Worm (Caenorhabditis elegans) whole organism, young adult: ENCODE measurements around the gene ZC190.7.
"Not testable (repeated sequence)": the region's sequence is repeated elsewhere in the genome, so short reads cannot be mapped to it uniquely, and the experiment has no call there.

Experiments used
- F10E7.11 ChIP-seq: sonication (generic microtip); optimal IDR thresholded peaks from 2 replicates; lab custom pipeline; 2017; ENCODE audit warnings: mild to moderate bottlenecking, missing genetic modification characterization, moderate library complexity, missing compliant biosample characterization
- F22D6.2 ChIP-seq: sonication (generic microtip); optimal IDR thresholded peaks from 2 replicates; lab custom pipeline; 2016; ENCODE audit warnings: mild to moderate bottlenecking, missing genetic modification characterization, missing compliant biosample characterization
- F39B2.1 ChIP-seq: fragments of 200-800 bp; sonication (Bioruptor generic); IDR thresholded peaks from 2 replicates; pipeline ENCODE4 v1.3.6; 2022; ENCODE audit warnings: missing genetic modification reagents, missing genetic modification characterization, missing compliant biosample characterization
- K12H6.12 ChIP-seq: fragments of 200-800 bp; sonication (Bioruptor generic); optimal IDR thresholded peaks from 2 replicates; lab custom pipeline; 2018; ENCODE audit warnings: mild to moderate bottlenecking, missing genetic modification characterization, missing compliant biosample characterization
- atf-7 ChIP-seq: sonication (generic microtip); optimal IDR thresholded peaks from 2 replicates; lab custom pipeline; 2017; ENCODE audit warnings: mild to moderate bottlenecking, missing genetic modification characterization, missing compliant biosample characterization
- athp-1 ChIP-seq: sonication (generic microtip); optimal IDR thresholded peaks from 2 replicates; lab custom pipeline; 2017; ENCODE audit warnings: mild to moderate bottlenecking, missing genetic modification characterization, missing compliant biosample characterization
- attf-5 ChIP-seq: fragments of 200-800 bp; sonication (Bioruptor generic); optimal IDR thresholded peaks from 2 replicates; lab custom pipeline; 2018; ENCODE audit warnings: mild to moderate bottlenecking, missing genetic modification characterization, missing compliant biosample characterization
- attf-6 ChIP-seq: fragments of 200-800 bp; sonication (Bioruptor generic); IDR thresholded peaks from 2 replicates; pipeline ENCODE4 v1.3.6; 2022; ENCODE audit warnings: missing genetic modification reagents, missing genetic modification characterization, missing compliant biosample characterization
- bed-1 ChIP-seq: fragments of 200-800 bp; sonication (Bioruptor generic); IDR thresholded peaks from 2 replicates; pipeline ENCODE4 v1.3.6; 2022; ENCODE audit warnings: missing genetic modification reagents, missing genetic modification characterization, missing compliant biosample characterization
- bed-2 ChIP-seq: fragments of 200-800 bp; sonication (Bioruptor generic); IDR thresholded peaks from 2 replicates; pipeline ENCODE4 v1.3.6; 2022; ENCODE audit warnings: missing genetic modification reagents, missing genetic modification characterization, missing compliant biosample characterization
- ccch-3 ChIP-seq: fragments of 200-800 bp; sonication (Bioruptor generic); optimal IDR thresholded peaks from 2 replicates; lab custom pipeline; 2018; ENCODE audit warnings: mild to moderate bottlenecking, missing genetic modification characterization, missing compliant biosample characterization
- dpl-1 ChIP-seq: fragments of 150-350 bp; optimal IDR thresholded peaks from 2 replicates; lab custom pipeline; 2014; ENCODE audit warnings: missing biosample characterization, missing genetic modification reagents, missing genetic modification characterization
- efl-1 ChIP-seq: fragments of 150-350 bp; optimal IDR thresholded peaks from 2 replicates; lab custom pipeline; 2014; ENCODE audit warnings: missing biosample characterization, missing genetic modification reagents, missing genetic modification characterization
- egrh-3 ChIP-seq: fragments of 200-800 bp; sonication (Bioruptor generic); IDR thresholded peaks from 2 replicates; pipeline ENCODE4 v1.3.6; 2022; ENCODE audit warnings: missing genetic modification reagents, missing genetic modification characterization, missing compliant biosample characterization
- ets-4 ChIP-seq: fragments of 200-800 bp; sonication (Bioruptor generic); optimal IDR thresholded peaks from 2 replicates; lab custom pipeline; 2018; ENCODE audit warnings: mild to moderate bottlenecking, missing genetic modification characterization, missing compliant biosample characterization
- hmg-1.2 ChIP-seq: fragments of 200-800 bp; sonication (Bioruptor generic); IDR thresholded peaks from 2 replicates; pipeline ENCODE4 v1.3.6; 2022; ENCODE audit warnings: missing genetic modification reagents, missing genetic modification characterization, missing compliant biosample characterization
- hrde-1 ChIP-seq: sonication (generic microtip); optimal IDR thresholded peaks from 2 replicates; lab custom pipeline; 2016; ENCODE audit warnings: missing genetic modification characterization, mild to moderate bottlenecking, missing compliant biosample characterization, moderate library complexity, missing genotype, missing genetic modification reagents, borderline replicate concordance
- hsf-1 ChIP-seq: fragments of 200-800 bp; sonication (Bioruptor generic); IDR thresholded peaks from 2 replicates; pipeline ENCODE4 v1.3.6; 2022; ENCODE audit warnings: missing genetic modification reagents, missing genetic modification characterization, missing compliant biosample characterization
- lag-1 ChIP-seq: fragments of 200-800 bp; sonication (Bioruptor generic); IDR thresholded peaks from 2 replicates; pipeline ENCODE4 v1.3.6; 2022; ENCODE audit warnings: missing genetic modification reagents, missing genetic modification characterization, missing compliant biosample characterization
- lin-40 ChIP-seq: sonication (generic microtip); optimal IDR thresholded peaks from 2 replicates; lab custom pipeline; 2016; ENCODE audit warnings: missing genetic modification characterization, mild to moderate bottlenecking, missing compliant biosample characterization, missing genotype, missing genetic modification reagents
- madf-10 ChIP-seq: sonication (generic microtip); optimal IDR thresholded peaks from 2 replicates; lab custom pipeline; 2016; ENCODE audit warnings: mild to moderate bottlenecking, missing genetic modification characterization, missing compliant biosample characterization
- madf-6 ChIP-seq: fragments of 200-800 bp; sonication (Bioruptor generic); IDR thresholded peaks from 2 replicates; pipeline ENCODE4 v1.3.6; 2022; ENCODE audit warnings: missing genetic modification reagents, missing genetic modification characterization, missing compliant biosample characterization
- madf-8 ChIP-seq: fragments of 200-800 bp; sonication (Bioruptor generic); conservative IDR thresholded peaks from 2 replicates; pipeline ENCODE4 v1.3.6; 2022; ENCODE audit warnings: missing genetic modification reagents, missing genetic modification characterization, missing compliant biosample characterization
- mel-28 ChIP-seq: sonication (generic microtip); optimal IDR thresholded peaks from 2 replicates; lab custom pipeline; 2016; ENCODE audit warnings: borderline replicate concordance, mild to moderate bottlenecking, missing genetic modification characterization, missing compliant biosample characterization
- mes-4 ChIP-seq: sonication (generic microtip); optimal IDR thresholded peaks from 2 replicates; lab custom pipeline; 2016; ENCODE audit warnings: missing genotype, missing genetic modification characterization, missing compliant biosample characterization
- nhr-120 ChIP-seq: fragments of 200-800 bp; sonication (Bioruptor generic); IDR thresholded peaks from 2 replicates; pipeline ENCODE4 v1.3.6; 2022; ENCODE audit warnings: missing genetic modification characterization, missing compliant biosample characterization
- nhr-27 ChIP-seq: fragments of 200-800 bp; sonication (Bioruptor generic); optimal IDR thresholded peaks from 2 replicates; lab custom pipeline; 2018; ENCODE audit warnings: mild to moderate bottlenecking, missing genetic modification characterization, moderate library complexity, missing compliant biosample characterization
- nhr-80 ChIP-seq: sonication (generic microtip); optimal IDR thresholded peaks from 2 replicates; lab custom pipeline; 2016; ENCODE audit warnings: missing genetic modification characterization, missing compliant biosample characterization
- sea-2 ChIP-seq: fragments of 200-800 bp; sonication (Bioruptor generic); IDR thresholded peaks from 2 replicates; pipeline ENCODE4 v1.3.6; 2022; ENCODE audit warnings: missing genetic modification characterization, missing compliant biosample characterization
- snpc-4 ChIP-seq, 5 experiments: fragments of 150-350 bp in 1 of 5; sonication (generic microtip) in 4 of 5; optimal IDR thresholded peaks; 2 replicates each; lab custom pipeline; 2014 to 2018; ENCODE audit warnings: missing genetic modification characterization in 5 of 5, missing biosample characterization in 3 of 5, antibody characterized with exemption in 2 of 5, mild to moderate bottlenecking in 2 of 5, missing compliant biosample characterization in 2 of 5, missing genotype in 2 of 5, moderate library complexity in 2 of 5, missing genetic modification reagents in 1 of 5
- tbp1 ChIP-seq: fragments of 200-800 bp; sonication (Bioruptor generic); optimal IDR thresholded peaks from 2 replicates; lab custom pipeline; 2018; ENCODE audit warnings: mild to moderate bottlenecking, missing genetic modification characterization, missing compliant biosample characterization
- xnd-1 ChIP-seq: sonication (generic microtip); optimal IDR thresholded peaks from 2 replicates; lab custom pipeline; 2016; ENCODE audit warnings: missing genotype, missing genetic modification reagents, missing genetic modification characterization, missing compliant biosample characterization
- ztf-22 ChIP-seq: fragments of 200-800 bp; sonication (Bioruptor generic); optimal IDR thresholded peaks from 2 replicates; lab custom pipeline; 2018; ENCODE audit warnings: mild to moderate bottlenecking, missing genetic modification characterization, moderate library complexity, missing compliant biosample characterization
- ztf-28 ChIP-seq: fragments of 200-800 bp; sonication (Bioruptor generic); IDR thresholded peaks from 2 replicates; pipeline ENCODE4 v1.3.6; 2022; ENCODE audit warnings: missing genetic modification reagents, missing genetic modification characterization, missing compliant biosample characterization

The ZC190.7 gene

DNA sequence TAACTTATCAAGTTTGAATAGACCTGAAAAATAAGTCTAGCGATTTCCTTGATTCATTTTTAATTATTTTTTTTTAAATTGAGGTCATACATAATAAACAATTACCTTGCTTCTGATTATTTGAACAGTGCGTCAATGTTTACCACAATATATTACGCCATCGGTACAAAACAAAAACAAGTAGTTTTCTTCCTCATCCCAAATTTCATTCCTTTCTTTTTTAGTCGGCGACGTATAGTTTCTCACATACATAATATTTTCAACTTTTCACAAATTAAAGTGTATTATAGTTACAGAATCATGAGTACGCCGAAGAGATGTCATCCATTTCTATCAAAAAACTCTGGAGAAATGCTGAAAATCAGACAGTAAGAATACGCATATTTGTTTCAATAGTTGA, 39.6 kb upstream of the ZC190.7 start, which contains the start of gene droe-8:
TSS of gene droe-8 (plus strand) at position 301 of the 400 bp plus-strand sequence.
- not testable (repeated sequence) for TF ChIP-seq bed-2; attf-5 (GFP tag; lab: Kevin White, UChicago); hsf-1 (GFP tag; lab: Robert Waterston, UW)

DNA sequence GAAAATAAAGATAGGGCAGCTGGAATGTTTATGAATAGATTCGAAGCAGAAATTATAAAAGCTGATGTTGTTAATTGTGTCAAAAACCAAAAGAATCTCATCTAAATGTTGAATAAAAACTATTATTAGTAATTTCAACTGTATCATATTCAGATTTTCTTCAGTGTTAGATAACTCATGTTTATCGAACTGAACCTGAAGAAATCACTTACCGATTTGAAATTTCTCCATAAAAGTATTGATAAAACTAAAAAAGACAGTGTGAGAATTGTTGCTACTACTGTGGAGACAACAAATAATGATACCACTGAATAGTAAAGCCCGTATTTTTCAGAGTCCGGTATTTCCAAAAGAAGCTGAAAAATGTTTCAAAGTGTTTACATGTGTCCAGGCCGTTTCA, 35.5 kb upstream of the ZC190.7 start, which contains the start of gene ZC196.8:
TSS of gene ZC196.8 (minus strand) at position 101 of the 400 bp plus-strand sequence.
- TF ChIP-seq F10E7.11 (tag; lab: Kevin White, UChicago); mel-28; bed-1 (GFP tag; lab: Robert Waterston, UW): not testable (repeated sequence)

ce11 chrV:8718399-8718798, 31.7 kb upstream of the ZC190.7 start:
- TF ChIP-seq tbp1 (no peak), nhr-120 (GFP tag; lab: Robert Waterston, UW) (no peak), snpc-4 (GFP tag; optimal IDR thresholded peaks at IDR 0.05; lab: Kevin White, UChicago) (no peak), snpc-4 (tag; optimal IDR thresholded peaks at IDR 0.05; lab: Kevin White, UChicago) (no peak), K12H6.12 (tag; lab: Kevin White, UChicago) (no peak), ets-4 (GFP tag; lab: Kevin White, UChicago) (no peak), F22D6.2 (no peak), bed-2 (no peak), madf-10 (tag; lab: Kevin White, UChicago) (no peak), ztf-22 (no peak), athp-1 (no peak), dpl-1 (GFP tag; lab: Kevin White, UChicago) (no peak), xnd-1 (tag; lab: Kevin White, UChicago) (no peak), sea-2 (GFP tag; lab: Robert Waterston, UW) (no peak), lin-40 (no peak), bed-1 (GFP tag; lab: Robert Waterston, UW) (no peak), F10E7.11 (tag; lab: Kevin White, UChicago) (no peak), hrde-1 (no peak), egrh-3 (GFP tag; lab: Robert Waterston, UW) (no peak), ccch-3 (GFP tag; lab: Kevin White, UChicago) (no peak)
- TF ChIP-seq, all 124 proteins: peak for 0

- TF ChIP-seq attf-6 (GFP tag; lab: Robert Waterston, UW) (no peak), hmg-1.2 (GFP tag; lab: Robert Waterston, UW) (no peak), madf-6 (GFP tag; lab: Robert Waterston, UW) (no peak), F39B2.1 (GFP tag; lab: Robert Waterston, UW) (no peak), egrh-3 (GFP tag; lab: Robert Waterston, UW) (no peak), nhr-27 (tag; lab: Kevin White, UChicago) (no peak), madf-8 (GFP tag; lab: Robert Waterston, UW) (no peak), nhr-80 (tag; lab: Kevin White, UChicago) (no peak), ztf-28 (GFP tag; lab: Robert Waterston, UW) (no peak), atf-7 (no peak), lag-1 (no peak), efl-1 (GFP tag; lab: Kevin White, UChicago) (no peak), K12H6.12 (tag; lab: Kevin White, UChicago) (no peak), bed-2 (no peak), mes-4 (tag; lab: Kevin White, UChicago) (no peak), hrde-1 (no peak)
- TF ChIP-seq, all 124 proteins: peak for 0
Measured at ce11 chrV:8716175-8716574, 29.5 kb upstream of the ZC190.7 start, which contains the start of gene glr-5. Gene glr-5 (plus strand): TSS chrV:8716495.
